Worm (Caenorhabditis elegans): ENCODE data around the gene sir-2.2.

- TF ChIP-seq him-1 (tag; optimal IDR thresholded peaks at IDR 0.05), result no peak
- TF ChIP-seq W03F9.2 (tag; optimal IDR thresholded peaks at IDR 0.05), result no peak
Measured at ce11 chrX:13278876-13279275, 49.0 kb upstream of the sir-2.2 start, which contains the start of gene phf-33.

Measured in whole organism, L4/young adult.